Fruit fly (Drosophila melanogaster): ENCODE measurements around the gene CG42831.

CG42831 gene

DNA sequence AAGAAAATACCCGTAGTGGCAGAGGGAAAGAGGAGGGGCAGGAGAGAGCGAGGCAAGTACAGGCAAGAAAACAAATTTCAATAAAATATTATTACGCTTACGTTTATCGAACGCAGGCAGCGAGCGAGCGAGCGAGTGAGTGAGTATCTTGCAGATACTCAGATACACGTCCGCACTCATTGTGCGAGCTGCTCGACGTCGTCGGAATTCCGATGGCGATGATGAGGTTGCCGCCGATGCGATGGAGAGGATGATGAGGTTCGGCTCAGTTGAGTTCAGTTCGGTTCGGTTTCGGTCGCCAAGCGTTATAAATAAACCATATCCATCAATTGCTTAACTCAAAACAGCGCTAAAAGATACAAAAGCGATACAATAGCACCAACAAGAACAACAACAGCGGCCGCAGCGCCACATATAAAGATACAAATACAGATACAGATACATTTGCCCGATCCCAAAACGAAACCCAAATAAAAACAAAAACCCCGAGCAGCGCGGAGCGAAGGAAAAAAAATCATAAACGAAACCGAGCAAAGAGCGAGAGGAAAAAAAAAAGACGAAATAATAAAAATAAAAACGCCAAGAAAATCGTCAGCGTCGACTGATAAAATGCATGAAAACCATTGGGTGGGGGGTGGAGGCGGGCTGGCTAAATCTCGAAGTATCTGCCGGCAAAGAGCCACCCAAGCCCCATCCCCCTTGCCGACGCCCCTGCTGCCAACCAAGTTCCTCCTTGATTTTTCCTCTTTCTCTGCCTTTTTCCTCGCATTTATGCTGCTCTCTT, 37.9 kb downstream of the CG42831 start (continued):
- TF ChIP-seq Hr4 (GFP tag; optimal IDR thresholded peaks at IDR 0.05) (peak; percentile 67), CG31627 (GFP tag; optimal IDR thresholded peaks at IDR 0.05) (peak; percentile 47), Eip75B (GFP tag; optimal IDR thresholded peaks at IDR 0.05) (peak; percentile 87), CG8119 (GFP tag; IDR thresholded peaks at IDR 0.05) (peak; percentile 97), Ets21C (GFP tag; optimal IDR thresholded peaks at IDR 0.05) (peak; percentile 31), CG7368 (GFP tag; optimal IDR thresholded peaks at IDR 0.05) (peak; percentile 66), CG6163 (GFP tag; IDR thresholded peaks at IDR 0.05) (peak; percentile 97), achi (GFP tag; optimal IDR thresholded peaks at IDR 0.05) (peak; percentile 81), CG10631 (GFP tag; optimal IDR thresholded peaks at IDR 0.05) (peak; percentile 81), Sox14 (GFP tag; optimal IDR thresholded peaks at IDR 0.05) (peak; percentile 78), svp (GFP tag) (peak; percentile 91), fkh (GFP tag; optimal IDR thresholded peaks at IDR 0.05) (no peak), lz (GFP tag; optimal IDR thresholded peaks at IDR 0.05) (peak; percentile 64), Lpt (GFP tag; optimal IDR thresholded peaks at IDR 0.05) (peak; percentile 97), vri (GFP tag; optimal IDR thresholded peaks at IDR 0.05) (peak; percentile 87), topi (GFP tag; optimal IDR thresholded peaks at IDR 0.05) (peak; percentile 79), acj6 (GFP tag; optimal IDR thresholded peaks at IDR 0.05) (peak; percentile 43), net (GFP tag; optimal IDR thresholded peaks at IDR 0.05) (peak; percentile 92), fd59A (GFP tag; optimal IDR thresholded peaks at IDR 0.05) (peak; percentile 82), CG3919 (GFP tag; optimal IDR thresholded peaks at IDR 0.05) (peak; percentile 84), fd85E (GFP tag; optimal IDR thresholded peaks at IDR 0.05) (peak; percentile 72)

DNA sequence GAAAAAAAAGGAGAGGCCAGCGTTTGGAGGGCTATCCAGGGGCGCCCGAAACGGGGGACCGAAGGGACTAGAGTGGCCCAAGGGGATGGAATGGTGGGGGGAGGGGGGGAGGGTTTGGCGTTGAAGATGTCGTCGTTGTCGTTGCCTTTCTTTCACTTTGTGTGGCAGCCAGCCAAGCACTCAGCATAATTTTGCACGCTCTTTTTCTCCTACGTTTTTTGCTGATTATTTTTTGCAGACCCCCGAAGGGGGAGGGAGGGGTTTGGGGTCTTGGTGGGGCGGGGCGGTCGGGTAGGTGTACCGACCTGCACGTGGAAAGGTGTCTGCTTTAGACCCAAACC, 38.5 kb downstream of the CG42831 start:
- TF ChIP-seq Sox15 (GFP tag; optimal IDR thresholded peaks at IDR 0.05) = no peak
- TF ChIP-seq fkh (GFP tag; optimal IDR thresholded peaks at IDR 0.05) = no peak
- no peak for TF ChIP-seq Smox (GFP tag; optimal IDR thresholded peaks at IDR 0.05)
- no peak for TF ChIP-seq Eip75B (GFP tag; optimal IDR thresholded peaks at IDR 0.05)
- no peak for TF ChIP-seq CG15336 (GFP tag; IDR thresholded peaks at IDR 0.05)
- TF ChIP-seq Lpt (GFP tag; optimal IDR thresholded peaks at IDR 0.05) = peak; percentile 56
- TF ChIP-seq Blimp-1 (GFP tag; optimal IDR thresholded peaks at IDR 0.05) = peak; percentile 19
- no peak for TF ChIP-seq Gug (GFP tag; IDR thresholded peaks at IDR 0.05)
- TF ChIP-seq CG6854 (GFP tag; optimal IDR thresholded peaks at IDR 0.05) = no peak
- peak in 1 of 2 experiments; percentile 58 for TF ChIP-seq salr (GFP tag; optimal IDR thresholded peaks at IDR 0.05)
- no peak for TF ChIP-seq Eip78C (GFP tag)
- no peak for TF ChIP-seq cyc (GFP tag; optimal IDR thresholded peaks at IDR 0.05)
- TF ChIP-seq CG6163 (GFP tag; IDR thresholded peaks at IDR 0.05) = no peak; the same call in 2 of the 3 replicates
- no peak for TF ChIP-seq dac (GFP tag; optimal IDR thresholded peaks at IDR 0.05)
- TF ChIP-seq Sox102F (GFP tag; optimal IDR thresholded peaks at IDR 0.05) = no peak
- TF ChIP-seq CG7368 (GFP tag; optimal IDR thresholded peaks at IDR 0.05) = no peak
- TF ChIP-seq CG9139 (GFP tag; optimal IDR thresholded peaks at IDR 0.05) = no peak
- no peak for TF ChIP-seq Hr38 (GFP tag; optimal IDR thresholded peaks at IDR 0.05)
- TF ChIP-seq net (GFP tag; optimal IDR thresholded peaks at IDR 0.05) = no peak
- peak; percentile 9 for TF ChIP-seq CG8319 (GFP tag; optimal IDR thresholded peaks at IDR 0.05)
- peak; percentile 32 for TF ChIP-seq CG11762 (GFP tag; optimal IDR thresholded peaks at IDR 0.05; ENCODE audit: insufficient read depth)
- TF ChIP-seq CG11294 (GFP tag; IDR thresholded peaks at IDR 0.05) = 0 out of 2 replicates have a peak, but pooled peaks have one; percentile 4
- TF ChIP-seq eg (GFP tag; IDR thresholded peaks at IDR 0.05) = no peak
- TF ChIP-seq CG32006 (GFP tag; optimal IDR thresholded peaks at IDR 0.05) = peak; percentile 28
- TF ChIP-seq Ets21C (GFP tag; optimal IDR thresholded peaks at IDR 0.05) = no peak
- TF ChIP-seq CG10631 (GFP tag; optimal IDR thresholded peaks at IDR 0.05) = no peak

DNA sequence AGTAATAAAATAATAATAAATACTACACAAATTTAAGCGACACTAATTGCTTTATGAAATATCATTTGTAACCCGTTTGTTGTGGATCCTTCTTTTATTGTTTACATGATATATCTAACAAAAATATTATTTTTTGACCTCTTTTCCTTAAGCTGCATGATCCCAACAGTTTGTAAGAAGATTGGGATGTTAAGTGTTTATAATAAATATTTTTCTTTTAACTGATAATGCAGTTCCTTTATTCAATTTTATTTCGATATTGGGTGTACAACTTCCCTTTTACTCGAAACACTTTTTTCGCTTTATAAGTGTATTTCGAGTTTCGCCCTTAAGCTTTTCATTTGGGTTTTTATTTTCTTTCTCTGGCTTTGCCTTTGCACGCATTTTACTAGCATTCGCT, 39.0 kb downstream of the CG42831 start:
- TF ChIP-seq CG3919 (GFP tag; optimal IDR thresholded peaks at IDR 0.05) (no peak), CG6792 (GFP tag; optimal IDR thresholded peaks at IDR 0.05) (no peak), vri (GFP tag; optimal IDR thresholded peaks at IDR 0.05) (no peak), Eip93F (GFP tag; optimal IDR thresholded peaks at IDR 0.05) (no peak), Hr39 (GFP tag; optimal IDR thresholded peaks at IDR 0.05) (no peak), Sox102F (GFP tag; optimal IDR thresholded peaks at IDR 0.05) (no peak), CG6276 (GFP tag; optimal IDR thresholded peaks at IDR 0.05) (no peak), Lpt (GFP tag; optimal IDR thresholded peaks at IDR 0.05) (no peak), CG6808 (GFP tag; optimal IDR thresholded peaks at IDR 0.05) (no peak), CG10669 (GFP tag; optimal IDR thresholded peaks at IDR 0.05) (no peak), CG16779 (tag; optimal IDR thresholded peaks at IDR 0.05) (no peak), CG3032 (tag; optimal IDR thresholded peaks at IDR 0.05) (peak; percentile 27), fd59A (GFP tag; optimal IDR thresholded peaks at IDR 0.05) (no peak), Eip78C (GFP tag) (peak; percentile 86), Gug (GFP tag; IDR thresholded peaks at IDR 0.05) (no peak), CG31627 (GFP tag; optimal IDR thresholded peaks at IDR 0.05) (no peak), Hr38 (GFP tag; optimal IDR thresholded peaks at IDR 0.05) (no peak), CG9139 (GFP tag; optimal IDR thresholded peaks at IDR 0.05) (no peak), net (GFP tag; optimal IDR thresholded peaks at IDR 0.05) (no peak)

All from whole organism, prepupa.